Worm (Caenorhabditis elegans): ENCODE measurements around the gene C55B6.7.
A peak's percentile ranks its signal among the peaks of the same experiment; 100 is the strongest.

The C55B6.7 gene

DNA sequence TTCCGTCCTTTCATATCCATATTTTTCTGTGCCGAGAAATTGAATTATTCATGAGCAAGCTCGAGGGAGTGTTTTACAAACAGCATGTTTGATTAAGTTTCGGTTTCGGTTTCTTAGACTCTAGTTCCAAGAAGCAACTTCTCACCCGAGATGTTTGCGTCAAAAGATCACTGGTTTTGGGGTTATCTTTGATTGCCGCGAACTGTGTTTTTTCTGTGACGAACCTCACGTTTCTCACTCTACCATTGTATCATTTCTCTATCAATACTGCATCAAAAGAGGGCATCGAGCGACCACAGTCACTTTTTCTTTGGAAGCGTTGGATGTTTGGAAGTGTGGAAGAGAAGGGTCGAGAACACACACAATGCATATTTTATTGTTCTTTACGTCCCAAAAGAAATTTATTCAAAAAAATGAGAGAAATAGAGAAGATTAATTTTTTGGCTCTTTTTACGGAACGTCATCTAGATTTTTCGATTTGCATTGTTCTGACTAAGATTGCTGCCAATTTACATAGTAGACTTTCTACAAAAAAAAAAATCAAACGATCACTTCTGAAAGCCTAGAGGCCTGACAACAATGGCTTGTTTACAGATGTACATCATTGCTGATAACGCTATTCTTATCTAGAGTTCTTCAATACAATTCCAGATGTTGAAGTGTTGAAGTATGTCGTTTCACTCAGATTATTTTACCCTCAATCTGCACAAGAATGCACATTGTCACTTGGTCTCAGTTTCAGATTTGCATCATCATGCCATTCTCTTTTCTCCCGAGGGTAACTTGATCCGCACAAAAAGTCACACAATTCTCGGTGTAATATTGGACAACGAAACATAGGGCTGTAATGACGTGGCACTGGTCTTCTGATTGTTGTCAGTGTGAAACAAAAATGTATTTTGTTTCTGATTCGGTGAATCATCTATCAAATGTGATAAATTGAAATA lies 41.6 kb upstream of the C55B6.7 start:
- TF ChIP-seq sem-4 (tag; optimal IDR thresholded peaks at IDR 0.05) (no peak), dmd-4 (tag; optimal IDR thresholded peaks at IDR 0.05) (no peak), lsy-2 (tag; optimal IDR thresholded peaks at IDR 0.05) (no peak), unc-55 (GFP tag; optimal IDR thresholded peaks at IDR 0.05) (peak; percentile 16), ztf-11 (tag; optimal IDR thresholded peaks at IDR 0.05) (no peak), crh-2 (tag; optimal IDR thresholded peaks at IDR 0.05) (peak; percentile 70), elt-1 (tag; optimal IDR thresholded peaks at IDR 0.05) (no peak), nhr-12 (tag; optimal IDR thresholded peaks at IDR 0.05) (no peak), fos-1 (tag; optimal IDR thresholded peaks at IDR 0.05) (peak; percentile 32), lin-13 (GFP tag; optimal IDR thresholded peaks at IDR 0.05) (peak; percentile 15), ztf-1 (GFP tag; conservative IDR thresholded peaks at IDR 0.05) (no peak), blmp-1 (tag; optimal IDR thresholded peaks at IDR 0.05; ENCODE audit: insufficient read depth) (no peak), sma-9 (GFP tag; optimal IDR thresholded peaks at IDR 0.05) (peak; percentile 52), sma-9 (tag; optimal IDR thresholded peaks at IDR 0.05) (no peak), F13H6.1 (tag; optimal IDR thresholded peaks at IDR 0.05) (peak; percentile 50), nhr-21 (tag; optimal IDR thresholded peaks at IDR 0.05) (peak; percentile 6), C34F6.9 (tag; optimal IDR thresholded peaks at IDR 0.05) (no peak), unc-39 (tag; optimal IDR thresholded peaks at IDR 0.05) (no peak), nhr-129 (tag; optimal IDR thresholded peaks at IDR 0.05) (peak; percentile 93)

DNA sequence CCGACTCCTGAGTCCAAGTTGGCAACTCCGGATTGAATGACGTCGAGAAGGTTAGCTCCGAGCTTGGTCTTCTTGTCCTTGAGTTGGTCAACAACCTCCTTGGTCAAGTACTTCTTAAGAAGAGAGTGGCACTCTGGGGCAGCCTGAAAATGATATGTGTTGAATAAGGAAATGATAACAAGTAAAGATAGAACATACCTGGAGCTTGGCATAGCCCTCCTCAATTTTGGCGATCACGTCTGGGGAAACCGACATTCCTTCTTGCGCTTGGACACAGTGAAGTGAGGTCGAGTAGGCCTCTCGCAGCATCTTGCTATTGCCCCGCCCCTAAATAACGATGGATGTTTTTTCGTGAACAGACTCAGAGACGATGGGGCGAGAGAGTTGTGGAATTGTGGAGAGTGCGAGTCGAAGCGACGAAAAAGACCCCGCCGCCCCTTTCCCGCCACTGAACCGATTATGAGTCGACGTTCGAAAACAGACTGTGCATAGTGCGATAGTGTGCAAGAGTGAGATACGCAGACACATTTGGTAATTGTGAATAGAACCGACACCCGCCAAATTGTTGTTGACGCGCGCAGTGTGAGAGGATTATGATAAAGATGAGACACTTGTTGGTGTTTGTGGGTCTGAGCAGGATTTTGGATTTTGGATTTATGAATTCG lies 40.5 kb upstream of the C55B6.7 start:
- TF ChIP-seq fos-1 (tag; optimal IDR thresholded peaks at IDR 0.05) (peak; percentile 54), dmd-4 (tag; optimal IDR thresholded peaks at IDR 0.05) (no peak), lsy-2 (tag; optimal IDR thresholded peaks at IDR 0.05) (peak in 1 of 2 experiments; percentile 55), elt-1 (tag; optimal IDR thresholded peaks at IDR 0.05) (no peak), skn-1 (tag; optimal IDR thresholded peaks at IDR 0.05) (no peak), ztf-4 (tag; optimal IDR thresholded peaks at IDR 0.05) (peak; percentile 0), nhr-23 (tag; optimal IDR thresholded peaks at IDR 0.05) (no peak), alr-1 (tag; optimal IDR thresholded peaks at IDR 0.05) (no peak), Y55F3AM.14 (GFP tag; optimal IDR thresholded peaks at IDR 0.05) (no peak), ZK546.5 (tag; optimal IDR thresholded peaks at IDR 0.05) (no peak), egl-27 (tag; optimal IDR thresholded peaks at IDR 0.05) (no peak), C34F6.9 (tag; optimal IDR thresholded peaks at IDR 0.05) (peak; percentile 39), sma-9 (GFP tag; optimal IDR thresholded peaks at IDR 0.05) (peak; percentile 45), sma-9 (tag; optimal IDR thresholded peaks at IDR 0.05) (no peak), nhr-237 (tag; optimal IDR thresholded peaks at IDR 0.05) (no peak), aly-2 (tag; optimal IDR thresholded peaks at IDR 0.05) (no peak), ztf-11 (tag; optimal IDR thresholded peaks at IDR 0.05) (no peak), ceh-16 (tag; optimal IDR thresholded peaks at IDR 0.05) (no peak), F13H6.1 (tag; optimal IDR thresholded peaks at IDR 0.05) (peak; percentile 63), unc-62 (GFP tag; optimal IDR thresholded peaks at IDR 0.05) (no peak), unc-55 (GFP tag; optimal IDR thresholded peaks at IDR 0.05) (peak; percentile 21), nhr-77 (tag; optimal IDR thresholded peaks at IDR 0.05) (no peak), nhr-10 (tag; optimal IDR thresholded peaks at IDR 0.05) (no peak), mbf-1 (tag; optimal IDR thresholded peaks at IDR 0.05) (no peak), nhr-129 (tag; optimal IDR thresholded peaks at IDR 0.05) (peak; percentile 63), crh-2 (tag; optimal IDR thresholded peaks at IDR 0.05) (peak; percentile 58), nhr-12 (tag; optimal IDR thresholded peaks at IDR 0.05) (no peak), lin-11 (tag; optimal IDR thresholded peaks at IDR 0.05) (peak; percentile 9), ceh-82 (tag; optimal IDR thresholded peaks at IDR 0.05) (no peak), sma-3 (GFP tag; optimal IDR thresholded peaks at IDR 0.05) (no peak), mdl-1 (tag; optimal IDR thresholded peaks at IDR 0.05) (peak in 1 of 2 experiments; percentile 39), nhr-11 (tag; optimal IDR thresholded peaks at IDR 0.05) (no peak), lin-39 (tag; optimal IDR thresholded peaks at IDR 0.05) (no peak), zag-1 (tag; optimal IDR thresholded peaks at IDR 0.05) (no peak), nhr-25 (tag; optimal IDR thresholded peaks at IDR 0.05) (peak; percentile 23), gmeb-1 (tag; optimal IDR thresholded peaks at IDR 0.05) (no peak), R02D3.7 (tag; optimal IDR thresholded peaks at IDR 0.05) (no peak), ama-1 (optimal IDR thresholded peaks at IDR 0.05) (peak; percentile 63)
